Fruit fly (Drosophila melanogaster) whole organism, wandering third instar larva: ENCODE results near the gene Lim1.

Experiments
- Abd-B ChIP-seq: fragments of >200 bp; optimal IDR thresholded peaks from 2 replicates; lab custom pipeline; 2017; ENCODE audit warnings: missing biosample characterization, missing genetic modification characterization
- CG32264 ChIP-seq: fragments of 200-800 bp; sonication (Bioruptor generic); optimal IDR thresholded peaks from 2 replicates; lab custom pipeline; 2016; ENCODE audit warnings: missing biosample characterization, missing genetic modification characterization
- CG9705 ChIP-seq: fragments of 200-800 bp; sonication (Bioruptor generic); optimal IDR thresholded peaks from 2 replicates; lab custom pipeline; 2018; ENCODE audit warnings: missing biosample characterization, mild to moderate bottlenecking, missing genetic modification characterization
- CrebA ChIP-seq: fragments of 200-800 bp; sonication (Bioruptor generic); optimal IDR thresholded peaks from 2 replicates; lab custom pipeline; 2016; ENCODE audit warnings: missing biosample characterization, mild to moderate bottlenecking, missing genetic modification characterization, borderline replicate concordance
- Dfd ChIP-seq: fragments of >200 bp; optimal IDR thresholded peaks from 2 replicates; lab custom pipeline; 2017; ENCODE audit warnings: missing biosample characterization, missing genetic modification characterization
- Dif ChIP-seq: fragments of 200-275, 200-300 bp; sonication (Bioruptor generic); optimal IDR thresholded peaks from 2 replicates; lab custom pipeline; 2018; ENCODE audit warnings: missing biosample characterization, missing genetic modification characterization; ENCODE audit not compliant: partially characterized antibody
- GATAd ChIP-seq: sonication (Bioruptor generic); optimal IDR thresholded peaks from 2 replicates; lab custom pipeline; 2016; ENCODE audit warnings: missing biosample characterization, missing genetic modification characterization
- HLH106 ChIP-seq: fragments of 200-800 bp; optimal IDR thresholded peaks from 3 replicates; lab custom pipeline; 2019; ENCODE audit warnings: missing biosample characterization, mild to moderate bottlenecking, missing genetic modification characterization, moderate library complexity
- Hnf4 ChIP-seq: fragments of 200-800 bp; sonication (Bioruptor generic); optimal IDR thresholded peaks from 2 replicates; lab custom pipeline; 2016; ENCODE audit warnings: missing biosample characterization, mild to moderate bottlenecking, missing genetic modification characterization
- Hr78 ChIP-seq: fragments of >200 bp; optimal IDR thresholded peaks from 2 replicates; lab custom pipeline; 2017; ENCODE audit warnings: missing biosample characterization, missing genetic modification characterization
- Hr83 ChIP-seq: fragments of 200-300 bp; sonication (Bioruptor generic); optimal IDR thresholded peaks from 2 replicates; lab custom pipeline; 2016; ENCODE audit warnings: missing biosample characterization, mild to moderate bottlenecking, missing genetic modification characterization, moderate library complexity; ENCODE audit not compliant: poor library complexity, severe bottlenecking
- Jra ChIP-seq: sonication (Bioruptor generic); optimal IDR thresholded peaks from 2 replicates; lab custom pipeline; 2016; ENCODE audit warnings: missing biosample characterization, missing genetic modification characterization
- Mio ChIP-seq: sonication (Bioruptor generic); optimal IDR thresholded peaks from 2 replicates; lab custom pipeline; 2016; ENCODE audit warnings: missing biosample characterization, missing genetic modification characterization
- Myc ChIP-seq: fragments of >200 bp; optimal IDR thresholded peaks from 2 replicates; lab custom pipeline; 2017
- N ChIP-seq: fragments of >200 bp; optimal IDR thresholded peaks from 2 replicates; lab custom pipeline; 2018; ENCODE audit warnings: missing biosample characterization, missing external identifiers, missing genetic modification characterization
- OdsH ChIP-seq: fragments of 200-800 bp; sonication (Bioruptor generic); optimal IDR thresholded peaks from 2 replicates; lab custom pipeline; 2016; ENCODE audit warnings: missing biosample characterization, mild to moderate bottlenecking, missing genetic modification characterization
- Rel ChIP-seq, 2 experiments: fragments of 200-800 bp; sonication (Bioruptor generic) in 1 of 2; optimal IDR thresholded peaks; 2 replicates in 1 of 2; 3 replicates in 1 of 2; lab custom pipeline; 2016 to 2019; ENCODE audit warnings: mild to moderate bottlenecking in 2 of 2, missing biosample characterization in 2 of 2, missing genetic modification characterization in 2 of 2, moderate library complexity in 1 of 2
- Sp1 ChIP-seq: fragments of 200-800 bp; sonication (Bioruptor generic); optimal IDR thresholded peaks from 3 replicates; lab custom pipeline; 2019; ENCODE audit warnings: missing biosample characterization, mild to moderate bottlenecking, missing genetic modification characterization, moderate library complexity
- Vsx2 ChIP-seq: fragments of 200-300, 225-300 bp; sonication (Bioruptor generic); optimal IDR thresholded peaks from 2 replicates; lab custom pipeline; 2018; ENCODE audit warnings: missing biosample characterization, missing genetic modification characterization; ENCODE audit not compliant: partially characterized antibody
- br ChIP-seq: fragments of 200-800 bp; sonication (Bioruptor generic); optimal IDR thresholded peaks from 2 replicates; lab custom pipeline; 2016; ENCODE audit warnings: missing biosample characterization, missing genetic modification characterization
- brk ChIP-seq: fragments of 200-800 bp; sonication (Bioruptor generic); optimal IDR thresholded peaks from 2 replicates; lab custom pipeline; 2016; ENCODE audit warnings: missing biosample characterization, mild to moderate bottlenecking, missing genetic modification characterization
- dl ChIP-seq, 2 experiments: fragments of 175-275, 200-275 bp in 1 of 2; fragments of 200-275 bp in 1 of 2; sonication (Bioruptor generic); optimal IDR thresholded peaks; lab custom pipeline; 2018; ENCODE audit warnings: mild to moderate bottlenecking in 2 of 2, missing biosample characterization in 2 of 2, missing genetic modification characterization in 2 of 2, moderate library complexity in 2 of 2; ENCODE audit not compliant: partially characterized antibody in 2 of 2, insufficient read depth in 1 of 2
- dmrt93B ChIP-seq: fragments of 200-800 bp; sonication (Bioruptor generic); optimal IDR thresholded peaks from 2 replicates; lab custom pipeline; 2018; ENCODE audit warnings: missing biosample characterization, mild to moderate bottlenecking, missing genetic modification characterization
- dsf ChIP-seq: sonication (Bioruptor generic); optimal IDR thresholded peaks from 2 replicates; lab custom pipeline; 2016; ENCODE audit warnings: missing biosample characterization, missing genetic modification characterization, borderline replicate concordance
- ey ChIP-seq: fragments of 200-800 bp; sonication (Bioruptor generic); optimal IDR thresholded peaks from 2 replicates; lab custom pipeline; 2016; ENCODE audit warnings: missing biosample characterization, missing genetic modification characterization
- foxo ChIP-seq, 2 experiments: fragments of 200-800 bp; sonication (Bioruptor generic); optimal IDR thresholded peaks; 2 replicates in 1 of 2; 3 replicates in 1 of 2; lab custom pipeline; 2016 to 2017; ENCODE audit warnings: missing biosample characterization in 2 of 2, missing genetic modification characterization in 2 of 2
- fru ChIP-seq: fragments of 200-800 bp; sonication (Bioruptor generic); optimal IDR thresholded peaks from 3 replicates; lab custom pipeline; 2016; ENCODE audit warnings: missing biosample characterization, mild to moderate bottlenecking, missing genetic modification characterization
- h ChIP-seq: fragments of 200-800 bp; sonication (Bioruptor generic); optimal IDR thresholded peaks from 3 replicates; lab custom pipeline; 2016; ENCODE audit warnings: missing biosample characterization, mild to moderate bottlenecking, missing genetic modification characterization
- jim ChIP-seq: fragments of 175-275, 200-325 bp; sonication (Bioruptor generic); optimal IDR thresholded peaks from 2 replicates; lab custom pipeline; 2016; ENCODE audit warnings: missing biosample characterization, mild to moderate bottlenecking, missing genetic modification characterization
- lola ChIP-seq: fragments of >200 bp; optimal IDR thresholded peaks from 2 replicates; lab custom pipeline; 2017; ENCODE audit warnings: missing biosample characterization, missing genetic modification characterization
- pan ChIP-seq: fragments of >200 bp; optimal IDR thresholded peaks from 2 replicates; lab custom pipeline; 2017
- psq ChIP-seq: fragments of 200-800 bp; sonication (Bioruptor generic); optimal IDR thresholded peaks from 3 replicates; lab custom pipeline; 2017; ENCODE audit warnings: missing biosample characterization, mild to moderate bottlenecking, missing genetic modification characterization, moderate library complexity
- rgr ChIP-seq: fragments of 200-800 bp; sonication (Bioruptor generic); optimal IDR thresholded peaks from 3 replicates; lab custom pipeline; 2016; ENCODE audit warnings: missing biosample characterization, mild to moderate bottlenecking, missing genetic modification characterization
- sage ChIP-seq: fragments of 200-800 bp; sonication (Bioruptor generic); optimal IDR thresholded peaks from 2 replicates; lab custom pipeline; 2016; ENCODE audit warnings: missing biosample characterization, mild to moderate bottlenecking, missing genetic modification characterization
- sv ChIP-seq: fragments of 200-800 bp; sonication (Bioruptor generic); optimal IDR thresholded peaks from 3 replicates; lab custom pipeline; 2016; ENCODE audit warnings: missing biosample characterization, missing genetic modification characterization
- tai ChIP-seq: sonication (Bioruptor generic); optimal IDR thresholded peaks from 2 replicates; lab custom pipeline; 2016; ENCODE audit warnings: missing biosample characterization, missing genetic modification characterization
- usp ChIP-seq: fragments of >200 bp; optimal IDR thresholded peaks from 2 replicates; lab custom pipeline; 2017; ENCODE audit warnings: missing biosample characterization, missing genetic modification characterization
- woc ChIP-seq: sonication (Bioruptor generic); optimal IDR thresholded peaks from 2 replicates; lab custom pipeline; 2016; ENCODE audit warnings: missing biosample characterization, mild to moderate bottlenecking, missing genetic modification characterization

Lim1 gene

DNA sequence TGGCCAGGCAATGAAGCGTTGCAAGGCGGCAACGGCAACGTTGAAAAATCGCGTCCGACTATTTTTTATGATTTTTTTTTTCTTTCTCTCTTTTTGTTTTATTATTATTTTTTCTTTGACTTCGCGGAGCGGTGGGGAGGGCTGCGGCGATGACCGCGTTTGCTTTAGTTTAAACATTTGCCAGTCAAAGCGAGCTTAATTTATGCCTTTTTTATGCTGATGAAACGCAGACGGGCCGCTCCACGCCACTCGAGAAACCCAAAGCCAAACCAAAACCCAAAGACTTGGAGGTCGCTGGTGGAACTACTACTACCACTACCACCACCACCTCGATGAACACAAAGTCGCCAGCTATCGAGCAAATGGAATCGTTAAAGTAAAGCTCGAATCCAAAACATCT is 38.3 kb downstream of the Lim1 start:
- TF ChIP-seq sage (GFP tag; lab: Kevin White, UChicago) = no peak
- TF ChIP-seq dmrt93B (GFP tag; lab: Kevin White, UChicago) = no peak
- no peak for TF ChIP-seq Sp1 (GFP tag; lab: Kevin White, UChicago)
- no peak for TF ChIP-seq Hnf4
- TF ChIP-seq Rel (GFP tag; optimal IDR thresholded peaks at IDR 0.05; lab: Kevin White, UChicago) = no peak
- TF ChIP-seq Rel (tag; optimal IDR thresholded peaks at IDR 0.05; lab: Kevin White, UChicago) = no peak

DNA sequence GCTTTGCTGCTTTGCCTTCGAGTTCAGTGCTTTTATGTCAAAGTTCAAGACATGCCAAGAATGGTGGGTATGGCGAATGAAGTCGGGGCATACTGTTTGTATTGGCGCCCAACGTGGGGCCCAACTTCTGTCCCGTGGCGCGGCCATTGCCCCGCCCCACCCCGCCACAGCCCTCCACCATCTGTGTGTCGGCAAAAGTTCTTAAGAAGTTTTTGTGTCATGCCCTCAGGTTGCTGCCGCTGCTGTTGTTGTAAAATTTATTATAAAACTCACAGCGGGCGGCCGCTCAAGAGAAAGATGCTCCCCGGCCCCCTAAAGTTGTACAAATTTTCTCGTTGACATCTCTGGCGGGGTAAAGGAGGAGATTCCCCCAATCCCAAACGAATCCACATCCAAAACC is 40.3 kb downstream of the Lim1 start:
- TF ChIP-seq GATAd (no peak), Abd-B (GFP tag; lab: Kevin White, UChicago) (no peak), Dif (no peak), CG32264 (GFP tag; lab: Kevin White, UChicago) (no peak), Rel (GFP tag; optimal IDR thresholded peaks at IDR 0.05; lab: Kevin White, UChicago) (no peak), Rel (tag; optimal IDR thresholded peaks at IDR 0.05; lab: Kevin White, UChicago) (no peak), dsf (GFP tag; lab: Kevin White, UChicago) (no peak)

DNA sequence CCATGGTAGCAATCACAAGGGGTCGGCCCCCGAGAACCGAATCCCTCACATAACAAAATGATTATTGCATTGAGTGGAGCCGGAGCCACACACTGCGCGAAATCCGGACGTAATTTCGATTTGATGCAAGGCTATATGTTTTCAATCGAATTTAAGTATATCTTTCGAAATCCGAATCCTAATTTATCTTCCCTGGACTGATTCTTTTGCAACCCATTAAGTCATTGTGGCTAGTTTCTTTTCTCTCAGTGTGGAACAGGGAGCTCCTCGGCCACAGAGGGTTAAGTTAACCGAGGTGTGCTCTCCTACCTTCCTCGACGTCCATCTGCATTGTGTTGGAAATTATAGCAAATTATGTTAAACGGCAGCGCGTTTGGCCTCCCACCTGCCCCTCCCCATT is 43.3 kb downstream of the Lim1 start:
- TF ChIP-seq ey (GFP tag; lab: Kevin White, UChicago) = peak; percentile 58
- no peak for TF ChIP-seq dsf (GFP tag; lab: Kevin White, UChicago)
- no peak for TF ChIP-seq br (GFP tag; lab: Kevin White, UChicago)
- no peak for TF ChIP-seq jim (GFP tag; lab: Kevin White, UChicago)
- TF ChIP-seq fru (GFP tag; lab: Kevin White, UChicago) = peak; percentile 42
- no peak for TF ChIP-seq CG9705 (GFP tag; lab: Kevin White, UChicago)
- TF ChIP-seq usp (GFP tag; lab: Kevin White, UChicago) = no peak
- no peak for TF ChIP-seq N (GFP tag; lab: Kevin White, UChicago)
- no peak for TF ChIP-seq CrebA (GFP tag; lab: Kevin White, UChicago)
- TF ChIP-seq Dfd (GFP tag; lab: Kevin White, UChicago) = no peak
- no peak for TF ChIP-seq Jra (GFP tag; lab: Kevin White, UChicago)
- no peak for TF ChIP-seq Rel (GFP tag; optimal IDR thresholded peaks at IDR 0.05; lab: Kevin White, UChicago)
- no peak for TF ChIP-seq Rel (tag; optimal IDR thresholded peaks at IDR 0.05; lab: Kevin White, UChicago)
- no peak for TF ChIP-seq CG32264 (GFP tag; lab: Kevin White, UChicago)
- no peak for TF ChIP-seq brk (GFP tag; lab: Kevin White, UChicago)
- TF ChIP-seq Sp1 (GFP tag; lab: Kevin White, UChicago) = no peak
- TF ChIP-seq rgr (GFP tag; lab: Kevin White, UChicago) = peak; percentile 26
- TF ChIP-seq h (GFP tag; lab: Kevin White, UChicago) = peak; percentile 44
- TF ChIP-seq psq (GFP tag; lab: Kevin White, UChicago) = peak; percentile 11
- no peak for TF ChIP-seq Mio
- no peak for TF ChIP-seq Myc (lab: Kevin White, UChicago)
- TF ChIP-seq woc (GFP tag; lab: Kevin White, UChicago) = peak; percentile 42
- TF ChIP-seq pan (lab: Kevin White, UChicago) = no peak
- TF ChIP-seq Hr78 = no peak
- peak; percentile 17 for TF ChIP-seq Hnf4
- TF ChIP-seq foxo (GFP tag; optimal IDR thresholded peaks at IDR 0.05; lab: Kevin White, UChicago) = peak in 1 of 2 experiments; percentile 34
- peak; percentile 28 for TF ChIP-seq OdsH (GFP tag; lab: Kevin White, UChicago)
- peak; percentile 30 for TF ChIP-seq HLH106
- no peak for TF ChIP-seq dl (GFP tag; optimal IDR thresholded peaks at IDR 0.05; lab: Kevin White, UChicago; ENCODE audit: insufficient read depth in 1 of 2, partially characterized antibody in 2 of 2)
- no peak for TF ChIP-seq GATAd
- no peak for TF ChIP-seq Abd-B (GFP tag; lab: Kevin White, UChicago)
- TF ChIP-seq sv (GFP tag; lab: Kevin White, UChicago) = no peak
- no peak for TF ChIP-seq lola (GFP tag; lab: Kevin White, UChicago)
- no peak for TF ChIP-seq tai (GFP tag; lab: Kevin White, UChicago)
- no peak for TF ChIP-seq Hr83 (GFP tag; lab: Kevin White, UChicago)
- TF ChIP-seq dmrt93B (GFP tag; lab: Kevin White, UChicago) = no peak
- no peak for TF ChIP-seq Dif
- TF ChIP-seq sage (GFP tag; lab: Kevin White, UChicago) = no peak
- no peak for TF ChIP-seq Vsx2 (GFP tag; lab: Kevin White, UChicago)
- TF ChIP-seq, all 38 proteins: peak for 10
